Fruit fly (Drosophila melanogaster): ENCODE data around the gene Crg-1.

Gene Crg-1

dm6 chrX:3846393-3846792 is 53.4 kb downstream of the Crg-1 start:
- TF ChIP-seq Eip78C (GFP tag) (peak; percentile 65), CG9139 (GFP tag; optimal IDR thresholded peaks at IDR 0.05) (no peak), ss (GFP tag; optimal IDR thresholded peaks at IDR 0.05) (peak in 1 of 2 experiments; percentile 58), CG10631 (GFP tag; optimal IDR thresholded peaks at IDR 0.05) (no peak), CG32006 (GFP tag; optimal IDR thresholded peaks at IDR 0.05) (peak; percentile 10), eg (GFP tag; IDR thresholded peaks at IDR 0.05) (peak; percentile 45; the same call in 1 of the 3 replicates), CG6163 (GFP tag; IDR thresholded peaks at IDR 0.05) (peak; percentile 15; the same call in 1 of the 3 replicates), CG15336 (GFP tag; IDR thresholded peaks at IDR 0.05) (0 out of 2 replicates have a peak, but pooled peaks have one; percentile 24)
